Fruit fly (Drosophila melanogaster) whole organism, embryonic: ENCODE results near the gene DnaJ-1.

Experiments
- Ada2b ChIP-seq: fragments of 200-800 bp; sonication (Bioruptor generic); IDR thresholded peaks from 2 replicates; pipeline ENCODE4 v1.3.6; 2022; ENCODE audit warnings: missing biosample characterization, missing genetic modification characterization
- B-H1 ChIP-seq: fragments of 200-800 bp; sonication (Bioruptor generic); IDR thresholded peaks from 3 replicates; pipeline ENCODE4 v1.3.6; 2022; ENCODE audit warnings: missing biosample characterization, missing genetic modification characterization
- CG10209 ChIP-seq: fragments of 200-800 bp; sonication (Bioruptor generic); optimal IDR thresholded peaks from 3 replicates; lab custom pipeline; 2017; ENCODE audit warnings: missing biosample characterization, mild to moderate bottlenecking, missing genetic modification characterization, missing genetic modification reagents
- CG11456 ChIP-seq: fragments of 200-800 bp; sonication (Bioruptor generic); IDR thresholded peaks from 3 replicates; pipeline ENCODE4 v1.3.6; 2022; ENCODE audit warnings: missing biosample characterization, missing genetic modification characterization
- CG11560 ChIP-seq: fragments of 200-800 bp; sonication (Bioruptor generic); IDR thresholded peaks from 3 replicates; pipeline ENCODE4 v1.3.6; 2022; ENCODE audit warnings: missing biosample characterization, missing genetic modification characterization
- CG11696 ChIP-seq: fragments of 200-800 bp; sonication (Bioruptor generic); IDR thresholded peaks from 2 replicates; pipeline ENCODE4 v1.3.6; 2022; ENCODE audit warnings: missing biosample characterization, missing genetic modification characterization
- CG17361 ChIP-seq: fragments of 200-800 bp; sonication (Bioruptor generic); IDR thresholded peaks from 3 replicates; pipeline ENCODE4 v1.3.6; 2022; ENCODE audit warnings: missing biosample characterization, missing genetic modification characterization
- CG17829 ChIP-seq: fragments of 200-800 bp; optimal IDR thresholded peaks from 2 replicates; lab custom pipeline; 2019; ENCODE audit warnings: missing biosample characterization, mild to moderate bottlenecking, missing genetic modification characterization, moderate library complexity
- CG18262 ChIP-seq: fragments of 200-800 bp; optimal IDR thresholded peaks from 3 replicates; lab custom pipeline; 2019; ENCODE audit warnings: missing biosample characterization, mild to moderate bottlenecking, missing genetic modification characterization, moderate library complexity
- CG18764 ChIP-seq: fragments of 200-800 bp; sonication (Bioruptor generic); optimal IDR thresholded peaks from 3 replicates; lab custom pipeline; 2016; ENCODE audit warnings: missing biosample characterization, missing genetic modification characterization
- CG2120 ChIP-seq: fragments of 200-800 bp; sonication (Bioruptor generic); optimal IDR thresholded peaks from 3 replicates; lab custom pipeline; 2016; ENCODE audit warnings: missing biosample characterization, missing genetic modification characterization
- CG30403 ChIP-seq: fragments of 200-800 bp; sonication (Bioruptor generic); optimal IDR thresholded peaks from 3 replicates; lab custom pipeline; 2016; ENCODE audit warnings: missing biosample characterization, missing genetic modification characterization
- CG31224 ChIP-seq: fragments of 200-800 bp; sonication (Bioruptor generic); IDR thresholded peaks from 2 replicates; pipeline ENCODE4 v1.3.6; 2022; ENCODE audit warnings: missing biosample characterization, missing genetic modification characterization
- CG6689 ChIP-seq: fragments of 200-800 bp; sonication (Bioruptor generic); IDR thresholded peaks from 2 replicates; pipeline ENCODE4 v1.3.6; 2022; ENCODE audit warnings: missing biosample characterization, missing genetic modification characterization
- CG7372 ChIP-seq: fragments of 200-800 bp; sonication (Bioruptor generic); IDR thresholded peaks from 2 replicates; pipeline ENCODE4 v1.3.6; 2022; ENCODE audit warnings: missing biosample characterization, missing genetic modification characterization
- CG7963 ChIP-seq: fragments of 200-800 bp; sonication (Bioruptor generic); IDR thresholded peaks from 3 replicates; pipeline ENCODE4 v1.3.6; 2022; ENCODE audit warnings: missing biosample characterization, missing genetic modification characterization; ENCODE audit not compliant: partially characterized antibody
- CG7987 ChIP-seq: fragments of 200-800 bp; sonication (Bioruptor generic); optimal IDR thresholded peaks from 2 replicates; lab custom pipeline; 2018; ENCODE audit warnings: missing biosample characterization, mild to moderate bottlenecking, missing genetic modification characterization, moderate library complexity
- CG8089 ChIP-seq: fragments of 200-800 bp; sonication (Bioruptor generic); optimal IDR thresholded peaks from 3 replicates; lab custom pipeline; 2016; ENCODE audit warnings: missing biosample characterization, missing genetic modification characterization
- CG8281 ChIP-seq: fragments of 200-800 bp; sonication (Bioruptor generic); optimal IDR thresholded peaks from 2 replicates; lab custom pipeline; 2018; ENCODE audit warnings: missing biosample characterization, mild to moderate bottlenecking, missing genetic modification characterization, moderate library complexity
- CG9215 ChIP-seq: fragments of 200-800 bp; sonication (Bioruptor generic); IDR thresholded peaks from 2 replicates; pipeline ENCODE4 v1.3.6; 2022; ENCODE audit warnings: missing biosample characterization, missing genetic modification characterization
- D ChIP-seq, 2 experiments: fragments of 200-800 bp in 1 of 2; fragments of >200 bp in 1 of 2; sonication (Bioruptor generic) in 1 of 2; optimal IDR thresholded peaks; 2 replicates in 1 of 2; 3 replicates in 1 of 2; lab custom pipeline; 2017; ENCODE audit warnings: mild to moderate bottlenecking in 1 of 2, missing biosample characterization in 1 of 2, missing genetic modification characterization in 1 of 2, missing genetic modification reagents in 1 of 2
- Dll ChIP-seq: fragments of 200-800 bp; sonication (Bioruptor generic); IDR thresholded peaks from 4 replicates; pipeline ENCODE4 v1.3.6; 2022; ENCODE audit warnings: missing biosample characterization, missing genetic modification characterization; ENCODE audit not compliant: partially characterized antibody
- Dp ChIP-seq: fragments of 200-800 bp; sonication (Bioruptor generic); optimal IDR thresholded peaks from 2 replicates; lab custom pipeline; 2018; ENCODE audit warnings: missing biosample characterization, mild to moderate bottlenecking, missing genetic modification characterization, moderate library complexity
- Hand ChIP-seq: fragments of 200-800 bp; sonication (Bioruptor generic); optimal IDR thresholded peaks from 2 replicates; lab custom pipeline; 2017; ENCODE audit warnings: mild to moderate bottlenecking, missing biosample characterization, missing genetic modification reagents, missing genetic modification characterization
- Hmr ChIP-seq: fragments of 200-800 bp; sonication (Bioruptor generic); optimal IDR thresholded peaks from 3 replicates; lab custom pipeline; 2017; ENCODE audit warnings: mild to moderate bottlenecking, missing biosample characterization, missing genetic modification reagents, missing genetic modification characterization
- Jarid2 ChIP-seq: fragments of 200-800 bp; sonication (Bioruptor generic); optimal IDR thresholded peaks from 3 replicates; lab custom pipeline; 2017; ENCODE audit warnings: mild to moderate bottlenecking, missing biosample characterization, missing genetic modification reagents, missing genetic modification characterization
- Max ChIP-seq: fragments of 200-800 bp; sonication (Bioruptor generic); optimal IDR thresholded peaks from 2 replicates; lab custom pipeline; 2016; ENCODE audit warnings: missing biosample characterization, mild to moderate bottlenecking, missing genetic modification characterization
- Med ChIP-seq: fragments of 200-800 bp; sonication (Bioruptor generic); peaks from one replicate; lab custom pipeline; 2016; ENCODE audit warnings: missing biosample characterization, missing genetic modification characterization, mild to moderate bottlenecking, inconsistent platforms, moderate library complexity
- Six4 ChIP-seq: fragments of 200-800 bp; sonication (Bioruptor generic); optimal IDR thresholded peaks from 2 replicates; lab custom pipeline; 2016; ENCODE audit warnings: missing biosample characterization, missing genetic modification characterization
- Sox100B ChIP-seq: fragments of 200-800 bp; sonication (Bioruptor generic); optimal IDR thresholded peaks from 3 replicates; lab custom pipeline; 2018; ENCODE audit warnings: missing biosample characterization, mild to moderate bottlenecking, missing genetic modification characterization
- YL-1 ChIP-seq: fragments of 200-800 bp; sonication (Bioruptor generic); optimal IDR thresholded peaks from 3 replicates; lab custom pipeline; 2017; ENCODE audit warnings: missing biosample characterization, mild to moderate bottlenecking, missing genetic modification characterization
- ap ChIP-seq: fragments of 200-800 bp; sonication (Bioruptor generic); IDR thresholded peaks from 2 replicates; pipeline ENCODE4 v1.3.6; 2022; ENCODE audit warnings: missing biosample characterization, missing genetic modification characterization
- ash1 ChIP-seq: fragments of 200-800 bp; sonication (Bioruptor generic); optimal IDR thresholded peaks from 2 replicates; lab custom pipeline; 2018; ENCODE audit warnings: missing biosample characterization, mild to moderate bottlenecking, missing genetic modification characterization
- dysf ChIP-seq: fragments of 200-800 bp; sonication (Bioruptor generic); IDR thresholded peaks from 3 replicates; pipeline ENCODE4 v1.3.6; 2022; ENCODE audit warnings: missing biosample characterization, missing genetic modification characterization
- eyg ChIP-seq: fragments of 200-800 bp; sonication (Bioruptor generic); optimal IDR thresholded peaks from 3 replicates; lab custom pipeline; 2016; ENCODE audit warnings: missing biosample characterization, missing genetic modification characterization
- her ChIP-seq: fragments of 200-800 bp; sonication (Bioruptor generic); optimal IDR thresholded peaks from 2 replicates; lab custom pipeline; 2016; ENCODE audit warnings: missing biosample characterization, missing genetic modification characterization
- kay ChIP-seq: fragments of 200-800 bp; sonication (Bioruptor generic); optimal IDR thresholded peaks from 2 replicates; lab custom pipeline; 2016; ENCODE audit warnings: missing biosample characterization, missing genetic modification characterization
- knrl ChIP-seq: fragments of 200-800 bp; sonication (Bioruptor generic); IDR thresholded peaks from 3 replicates; pipeline ENCODE4 v1.3.6; 2022; ENCODE audit warnings: missing biosample characterization, missing genetic modification characterization; ENCODE audit not compliant: partially characterized antibody
- mam ChIP-seq: fragments of 200-800 bp; sonication (Bioruptor generic); optimal IDR thresholded peaks from 3 replicates; lab custom pipeline; 2016; ENCODE audit warnings: missing biosample characterization, missing genetic modification characterization
- nerfin-1 ChIP-seq: fragments of 200-800 bp; sonication (Bioruptor generic); optimal IDR thresholded peaks from 3 replicates; lab custom pipeline; 2019; ENCODE audit warnings: missing biosample characterization, mild to moderate bottlenecking, missing genetic modification characterization, moderate library complexity
- onecut ChIP-seq: fragments of 200-800 bp; sonication (Bioruptor generic); IDR thresholded peaks from 2 replicates; pipeline ENCODE4 v1.3.6; 2022; ENCODE audit warnings: missing biosample characterization, missing genetic modification characterization
- sc ChIP-seq, 3 experiments: fragments of >200 bp in 2 of 3; fragments of 200-800 bp in 1 of 3; sonication (Bioruptor generic) in 1 of 3; optimal IDR thresholded peaks; 2 replicates in 2 of 3; 3 replicates in 1 of 3; lab custom pipeline; 2017; ENCODE audit warnings: mild to moderate bottlenecking in 1 of 3, missing biosample characterization in 1 of 3, missing genetic modification characterization in 1 of 3, missing genetic modification reagents in 1 of 3
- scrt ChIP-seq: fragments of 200-800 bp; sonication (Bioruptor generic); optimal IDR thresholded peaks from 2 replicates; lab custom pipeline; 2018; ENCODE audit warnings: missing biosample characterization, mild to moderate bottlenecking, missing genetic modification characterization, moderate library complexity
- sens ChIP-seq: fragments of 200-800 bp; sonication (Bioruptor generic); peaks from one replicate; lab custom pipeline; 2016; ENCODE audit warnings: missing biosample characterization, missing genetic modification characterization
- sima ChIP-seq: fragments of 200-800 bp; sonication (Bioruptor generic); optimal IDR thresholded peaks from 2 replicates; lab custom pipeline; 2016; ENCODE audit warnings: missing biosample characterization, missing genetic modification characterization
- tll ChIP-seq, 2 experiments: fragments of 200-800 bp in 1 of 2; fragments of >200 bp in 1 of 2; sonication (Bioruptor generic) in 1 of 2; optimal IDR thresholded peaks; 2 replicates each; lab custom pipeline; 2017 to 2019; ENCODE audit warnings: missing biosample characterization in 2 of 2, missing genetic modification characterization in 2 of 2, mild to moderate bottlenecking in 1 of 2, moderate library complexity in 1 of 2
- twi ChIP-seq: fragments of 200-800 bp; optimal IDR thresholded peaks from 2 replicates; lab custom pipeline; 2019; ENCODE audit warnings: missing biosample characterization, mild to moderate bottlenecking, missing genetic modification characterization, moderate library complexity
- zfh1 ChIP-seq: fragments of 200-800 bp; sonication (Bioruptor generic); IDR thresholded peaks from 3 replicates; pipeline ENCODE4 v1.3.6; 2022; ENCODE audit warnings: missing biosample characterization, missing genetic modification characterization

The DnaJ-1 gene

dm6 chr3L:5764922-5765843 is 13.2 kb upstream of the DnaJ-1 start, which contains the start of gene CG10576 (continued):
- TF ChIP-seq CG10209 (GFP tag; lab: Kevin White, UChicago) (no peak), twi (tag; lab: Kevin White, UChicago) (peak; percentile 23), ash1 (no peak), kay (GFP tag; lab: Kevin White, UChicago) (no peak), CG11560 (tag; lab: Robert Waterston, UW) (no peak), eyg (GFP tag; lab: Kevin White, UChicago) (no peak), CG11696 (GFP tag; lab: Robert Waterston, UW) (no peak), CG17361 (no peak), knrl (peak; percentile 79), sima (GFP tag; lab: Kevin White, UChicago) (no peak), Dp (GFP tag; lab: Kevin White, UChicago) (peak; percentile 76), CG31224 (GFP tag; lab: Robert Waterston, UW) (no peak), B-H1 (GFP tag; lab: Robert Waterston, UW) (no peak), onecut (GFP tag; lab: Robert Waterston, UW) (no peak), Jarid2 (no peak), Sox100B (GFP tag; lab: Kevin White, UChicago) (no peak), CG11456 (no peak), CG30403 (peak; percentile 6), Max (GFP tag; lab: Kevin White, UChicago) (peak; percentile 93), sc (optimal IDR thresholded peaks at IDR 0.05; lab: Kevin White, UChicago) (no peak), sc (GFP tag; optimal IDR thresholded peaks at IDR 0.05; lab: Kevin White, UChicago) (no peak), tll (GFP tag; optimal IDR thresholded peaks at IDR 0.05; lab: Kevin White, UChicago) (peak; percentile 38 to 92), Hand (GFP tag; lab: Kevin White, UChicago) (no peak), CG7963 (GFP tag; lab: Robert Waterston, UW) (no peak), CG9215 (no peak), D (optimal IDR thresholded peaks at IDR 0.05; lab: Kevin White, UChicago) (peak; percentile 54), D (GFP tag; optimal IDR thresholded peaks at IDR 0.05; lab: Kevin White, UChicago) (no peak), Med (GFP tag; lab: Kevin White, UChicago) (peak; percentile 86), CG18262 (tag; lab: Kevin White, UChicago) (no peak), CG17829 (tag; lab: Kevin White, UChicago) (peak; percentile 57), scrt (GFP tag; lab: Kevin White, UChicago) (no peak), CG2120 (peak; percentile 39), CG8281 (tag; lab: Kevin White, UChicago) (no peak), Dll (peak; percentile 73), CG7372 (no peak), CG18764 (GFP tag; lab: Kevin White, UChicago) (no peak), CG6689 (no peak), her (GFP tag; lab: Kevin White, UChicago) (no peak), dysf (GFP tag; lab: Robert Waterston, UW) (no peak), CG8089 (GFP tag; lab: Kevin White, UChicago) (no peak), CG7987 (GFP tag; lab: Kevin White, UChicago) (no peak), zfh1 (GFP tag; lab: Robert Waterston, UW) (no peak), Hmr (GFP tag; lab: Kevin White, UChicago) (no peak), Ada2b (GFP tag; lab: Robert Waterston, UW) (no peak), nerfin-1 (tag; lab: Kevin White, UChicago) (no peak), sens (GFP tag; lab: Kevin White, UChicago) (no peak), ap (GFP tag; lab: Robert Waterston, UW) (no peak), Six4 (GFP tag; lab: Kevin White, UChicago) (no peak), mam (GFP tag; lab: Kevin White, UChicago) (peak; percentile 37), YL-1 (peak; percentile 96)
